Fruit fly (Drosophila melanogaster) whole organism, adult: ENCODE measurements around the gene Fdx2.

Experiments used
- CG5204 ChIP-seq: fragments of 200-800 bp; sonication (Bioruptor generic); optimal IDR thresholded peaks from 2 replicates; lab custom pipeline; 2016; ENCODE audit warnings: missing biosample characterization, missing genetic modification characterization
- bab1 ChIP-seq: fragments of 200-800 bp; sonication (Bioruptor generic); optimal IDR thresholded peaks from 3 replicates; lab custom pipeline; 2019; ENCODE audit warnings: missing biosample characterization, mild to moderate bottlenecking, missing genetic modification characterization, moderate library complexity
- kay ChIP-seq: fragments of 200-800 bp; sonication (Bioruptor generic); peaks from one replicate; lab custom pipeline; 2016; ENCODE audit warnings: missing biosample characterization, missing genetic modification characterization, borderline replicate concordance
- ovo ChIP-seq: fragments of 200-800 bp; sonication (Bioruptor generic); optimal IDR thresholded peaks from 2 replicates; lab custom pipeline; 2016; ENCODE audit warnings: missing biosample characterization, missing genetic modification characterization
- tj ChIP-seq: fragments of 200-800 bp; sonication (Bioruptor generic); optimal IDR thresholded peaks from 3 replicates; lab custom pipeline; 2017; ENCODE audit warnings: missing biosample characterization, mild to moderate bottlenecking, missing genetic modification characterization, moderate library complexity

The Fdx2 gene

dm6 chr3L:4341078-4341477 lies 48.8 kb downstream of the Fdx2 start:
- TF ChIP-seq bab1 (GFP tag; lab: Kevin White, UChicago) (no peak), CG5204 (GFP tag; lab: Kevin White, UChicago) (no peak), kay (GFP tag; lab: Kevin White, UChicago) (peak; percentile 11), ovo (no peak), tj (no peak)
